Fruit fly (Drosophila melanogaster) whole organism: ENCODE measurements around the gene Lrp4.

ENCODE experiments used
- EcR ChIP-seq, 2 experiments: fragments of >200 bp; optimal IDR thresholded peaks; 2 replicates each; lab custom pipeline; 2017; ENCODE audit warnings: missing biosample characterization in 2 of 2, missing genetic modification characterization in 2 of 2, missing genetic modification reagents in 2 of 2
- usp ChIP-seq: fragments of >200 bp; optimal IDR thresholded peaks from 2 replicates; lab custom pipeline; 2017; ENCODE audit warnings: missing biosample characterization, missing genetic modification characterization, mixed read lengths

DNA sequence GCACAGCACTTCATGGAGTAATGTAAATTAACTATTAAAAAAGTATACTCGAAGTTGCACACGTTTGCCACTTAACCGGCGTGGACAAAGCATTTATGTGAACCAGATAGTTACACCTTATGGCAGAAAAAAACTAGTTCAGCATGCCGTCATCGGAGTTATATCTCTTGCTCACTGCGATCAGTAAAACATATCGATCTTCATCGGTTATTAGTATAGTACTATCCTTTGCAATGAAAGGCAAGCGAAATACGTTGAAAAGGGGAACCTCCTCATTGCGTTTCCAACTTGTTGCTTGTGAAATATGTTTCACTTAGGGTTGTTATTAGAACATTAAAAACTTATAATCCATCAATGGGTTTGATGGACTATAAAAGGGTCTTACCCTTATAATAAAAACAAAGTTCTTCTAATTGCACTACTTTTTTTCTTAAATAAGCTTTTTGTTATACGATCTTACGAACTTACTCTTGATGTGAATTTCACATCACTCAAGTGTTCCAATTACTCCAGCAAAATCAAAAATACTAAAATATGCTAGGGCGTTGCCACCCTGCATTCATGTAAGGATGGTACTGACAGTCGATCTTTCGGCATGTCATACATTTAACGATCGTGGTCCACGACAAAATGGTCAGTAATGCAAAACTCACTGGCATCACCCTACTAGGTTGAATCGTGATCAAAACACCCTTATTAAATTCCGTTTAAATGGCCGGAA is 946 bp upstream of the Lrp4 start, which contains the start of gene CycD:
- no peak for TF ChIP-seq usp (GFP tag; lab: Kevin White, UChicago)
- TF ChIP-seq EcR (GFP tag; optimal IDR thresholded peaks at IDR 0.05; lab: Kevin White, UChicago) = no peak
